Fruit fly (Drosophila melanogaster) whole organism, embryonic: ENCODE results near the gene bsk.

ENCODE experiments used
- B-H2 ChIP-seq: fragments of 200-800 bp; sonication (Bioruptor generic); optimal IDR thresholded peaks from 2 replicates; lab custom pipeline; 2018; ENCODE audit warnings: missing biosample characterization, mild to moderate bottlenecking, missing genetic modification characterization
- Bteb2 ChIP-seq: fragments of 200-800 bp; sonication (Bioruptor generic); optimal IDR thresholded peaks from 2 replicates; lab custom pipeline; 2016; ENCODE audit warnings: missing biosample characterization, missing genetic modification characterization
- CG10147 ChIP-seq: fragments of 200-800 bp; sonication (Bioruptor generic); optimal IDR thresholded peaks from 2 replicates; lab custom pipeline; 2019; ENCODE audit warnings: missing biosample characterization, mild to moderate bottlenecking, missing genetic modification characterization, moderate library complexity
- CG10366 ChIP-seq: fragments of 200-800 bp; sonication (Bioruptor generic); IDR thresholded peaks from 2 replicates; pipeline ENCODE4 v1.3.6; 2022; ENCODE audit warnings: missing biosample characterization, missing genetic modification characterization
- CG10431 ChIP-seq: fragments of 200-800 bp; sonication (Bioruptor generic); optimal IDR thresholded peaks from 3 replicates; lab custom pipeline; 2018; ENCODE audit warnings: missing biosample characterization, mild to moderate bottlenecking, missing genetic modification characterization
- CG11398 ChIP-seq: fragments of 200-800 bp; sonication (Bioruptor generic); optimal IDR thresholded peaks from 2 replicates; lab custom pipeline; 2016; ENCODE audit warnings: missing biosample characterization, missing genetic modification characterization
- CG11695 ChIP-seq: fragments of 200-800 bp; sonication (Bioruptor generic); IDR thresholded peaks from 3 replicates; pipeline ENCODE4 v1.3.6; 2022; ENCODE audit warnings: missing biosample characterization, missing genetic modification characterization
- CG12744 ChIP-seq: fragments of 200-800 bp; sonication (Bioruptor generic); optimal IDR thresholded peaks from 2 replicates; lab custom pipeline; 2016; ENCODE audit warnings: missing biosample characterization, missing genetic modification characterization
- CG13123 ChIP-seq: fragments of 200-800 bp; sonication (Bioruptor generic); optimal IDR thresholded peaks from 2 replicates; lab custom pipeline; 2016; ENCODE audit warnings: missing biosample characterization, missing genetic modification characterization
- CG14441 ChIP-seq: fragments of 200-800 bp; sonication (Bioruptor generic); IDR thresholded peaks from 2 replicates; pipeline ENCODE4 v1.3.6; 2022; ENCODE audit warnings: missing biosample characterization, missing genetic modification characterization
- CG2116 ChIP-seq: fragments of 200-800 bp; sonication (Bioruptor generic); optimal IDR thresholded peaks from 3 replicates; lab custom pipeline; 2018; ENCODE audit warnings: missing biosample characterization, mild to moderate bottlenecking, missing genetic modification characterization
- CG2889 ChIP-seq: fragments of 200-800 bp; sonication (Bioruptor generic); IDR thresholded peaks from 3 replicates; pipeline ENCODE4 v1.3.6; 2022; ENCODE audit warnings: missing biosample characterization, missing genetic modification characterization
- CG33213 ChIP-seq: fragments of 200-800 bp; sonication (Bioruptor generic); optimal IDR thresholded peaks from 3 replicates; lab custom pipeline; 2016; ENCODE audit warnings: missing biosample characterization, missing genetic modification characterization
- CG34224 ChIP-seq: fragments of 200-800 bp; sonication (Bioruptor generic); IDR thresholded peaks from 3 replicates; pipeline ENCODE4 v1.3.6; 2022; ENCODE audit warnings: missing biosample characterization, missing genetic modification characterization; ENCODE audit not compliant: partially characterized antibody
- CG42726 ChIP-seq: fragments of 200-800 bp; sonication (Bioruptor generic); IDR thresholded peaks from 2 replicates; pipeline ENCODE4 v1.3.6; 2022; ENCODE audit warnings: missing biosample characterization, missing genetic modification characterization; ENCODE audit not compliant: partially characterized antibody
- CG4730 ChIP-seq: fragments of 200-800 bp; sonication (Bioruptor generic); IDR thresholded peaks from 2 replicates; pipeline ENCODE4 v1.3.6; 2022; ENCODE audit warnings: missing biosample characterization, missing genetic modification characterization
- CG7786 ChIP-seq: fragments of 200-800 bp; sonication (Bioruptor generic); optimal IDR thresholded peaks from 2 replicates; lab custom pipeline; 2016; ENCODE audit warnings: missing biosample characterization, missing genetic modification characterization
- CG9817 ChIP-seq: fragments of 200-800 bp; sonication (Bioruptor generic); optimal IDR thresholded peaks from 2 replicates; lab custom pipeline; 2018; ENCODE audit warnings: missing biosample characterization, mild to moderate bottlenecking, missing genetic modification characterization, moderate library complexity
- Dbx ChIP-seq: fragments of 200-800 bp; sonication (Bioruptor generic); IDR thresholded peaks from 3 replicates; pipeline ENCODE4 v1.3.6; 2022; ENCODE audit warnings: missing biosample characterization, missing genetic modification characterization
- Dek ChIP-seq: fragments of 200-800 bp; sonication (Bioruptor generic); optimal IDR thresholded peaks from 3 replicates; lab custom pipeline; 2019; ENCODE audit warnings: missing biosample characterization, mild to moderate bottlenecking, missing genetic modification characterization, moderate library complexity
- Hr39 ChIP-seq: fragments of >200 bp; optimal IDR thresholded peaks from 2 replicates; lab custom pipeline; 2017
- Jarid2 ChIP-seq: fragments of 200-800 bp; sonication (Bioruptor generic); optimal IDR thresholded peaks from 3 replicates; lab custom pipeline; 2017; ENCODE audit warnings: mild to moderate bottlenecking, missing biosample characterization, missing genetic modification reagents, missing genetic modification characterization
- Oli ChIP-seq: fragments of 200-800 bp; sonication (Bioruptor generic); optimal IDR thresholded peaks from 2 replicates; lab custom pipeline; 2018; ENCODE audit warnings: missing biosample characterization, mild to moderate bottlenecking, missing genetic modification characterization, moderate library complexity
- Ptx1 ChIP-seq: fragments of 200-800 bp; sonication (Bioruptor generic); IDR thresholded peaks from 2 replicates; pipeline ENCODE4 v1.3.6; 2022; ENCODE audit warnings: missing biosample characterization, missing genetic modification characterization
- Ravus ChIP-seq: fragments of 200-800 bp; sonication (Bioruptor generic); IDR thresholded peaks from 2 replicates; pipeline ENCODE4 v1.3.6; 2022; ENCODE audit warnings: missing biosample characterization, missing genetic modification characterization
- Stat92E ChIP-seq, 3 experiments: fragments of >200 bp in 2 of 3; fragments of 200-800 bp in 1 of 3; sonication (Bioruptor generic) in 1 of 3; optimal IDR thresholded peaks; 2 replicates each; lab custom pipeline; 2017 to 2019; ENCODE audit warnings: missing biosample characterization in 3 of 3, missing genetic modification characterization in 3 of 3, mild to moderate bottlenecking in 1 of 3, moderate library complexity in 1 of 3
- ase ChIP-seq: fragments of 200-800 bp; sonication (Bioruptor generic); IDR thresholded peaks from 3 replicates; pipeline ENCODE4 v1.3.6; 2022; ENCODE audit warnings: missing biosample characterization, missing genetic modification characterization
- ash1 ChIP-seq: fragments of 200-800 bp; sonication (Bioruptor generic); optimal IDR thresholded peaks from 2 replicates; lab custom pipeline; 2018; ENCODE audit warnings: missing biosample characterization, mild to moderate bottlenecking, missing genetic modification characterization
- crc ChIP-seq: fragments of 200-800 bp; sonication (Bioruptor generic); optimal IDR thresholded peaks from 2 replicates; lab custom pipeline; 2016; ENCODE audit warnings: missing biosample characterization, missing genetic modification characterization
- crp ChIP-seq, 2 experiments: fragments of 200-800 bp; sonication (Bioruptor generic); optimal IDR thresholded peaks; 2 replicates in 1 of 2; 3 replicates in 1 of 2; lab custom pipeline; 2017; ENCODE audit warnings: missing biosample characterization in 2 of 2, missing genetic modification characterization in 2 of 2, mild to moderate bottlenecking in 1 of 2, moderate library complexity in 1 of 2
- dati ChIP-seq: fragments of 200-800 bp; sonication (Bioruptor generic); IDR thresholded peaks from 2 replicates; pipeline ENCODE4 v1.3.6; 2022; ENCODE audit warnings: missing biosample characterization, missing genetic modification characterization
- esg ChIP-seq: fragments of 200-800 bp; sonication (Bioruptor generic); conservative IDR thresholded peaks from 2 replicates; pipeline ENCODE4 v1.3.6; 2022; ENCODE audit warnings: missing biosample characterization, missing genetic modification characterization
- exex ChIP-seq: fragments of 200-800 bp; sonication (Bioruptor generic); optimal IDR thresholded peaks from 4 replicates; lab custom pipeline; 2018; ENCODE audit warnings: missing biosample characterization, mild to moderate bottlenecking, missing genetic modification characterization, moderate library complexity
- fu2 ChIP-seq: fragments of 200-800 bp; sonication (Bioruptor generic); optimal IDR thresholded peaks from 2 replicates; lab custom pipeline; 2016; ENCODE audit warnings: missing biosample characterization, missing genetic modification characterization
- gfzf ChIP-seq: fragments of 200-800 bp; sonication (Bioruptor generic); optimal IDR thresholded peaks from 2 replicates; lab custom pipeline; 2016; ENCODE audit warnings: missing biosample characterization, mild to moderate bottlenecking, missing genetic modification characterization, moderate library complexity
- hb ChIP-seq: fragments of 200-800 bp; sonication (Bioruptor generic); IDR thresholded peaks from 3 replicates; pipeline ENCODE4 v1.3.6; 2022; ENCODE audit warnings: missing biosample characterization, missing genetic modification characterization; ENCODE audit not compliant: partially characterized antibody
- inv ChIP-seq: fragments of 200-800 bp; sonication (Bioruptor generic); IDR thresholded peaks from 2 replicates; pipeline ENCODE4 v1.3.6; 2022; ENCODE audit warnings: missing biosample characterization, missing genetic modification characterization; ENCODE audit not compliant: partially characterized antibody
- klu ChIP-seq: fragments of 200-800 bp; sonication (Bioruptor generic); IDR thresholded peaks from 2 replicates; pipeline ENCODE4 v1.3.6; 2022; ENCODE audit warnings: missing biosample characterization, missing genetic modification characterization
- pfk ChIP-seq: fragments of 200-800 bp; sonication (Bioruptor generic); optimal IDR thresholded peaks from 2 replicates; lab custom pipeline; 2018; ENCODE audit warnings: missing biosample characterization, mild to moderate bottlenecking, missing genetic modification characterization, moderate library complexity
- salm ChIP-seq: fragments of 200-800 bp; sonication (Bioruptor generic); optimal IDR thresholded peaks from 2 replicates; lab custom pipeline; 2018; ENCODE audit warnings: missing biosample characterization, mild to moderate bottlenecking, missing genetic modification characterization
- shn ChIP-seq: fragments of 200-800 bp; sonication (Bioruptor generic); optimal IDR thresholded peaks from 3 replicates; lab custom pipeline; 2016; ENCODE audit warnings: missing biosample characterization, missing genetic modification characterization
- so ChIP-seq: fragments of 200-800 bp; sonication (Bioruptor generic); IDR thresholded peaks from 3 replicates; pipeline ENCODE4 v1.3.6; 2022; ENCODE audit warnings: missing biosample characterization, missing genetic modification characterization
- sr ChIP-seq: fragments of 200-800 bp; sonication (Bioruptor generic); IDR thresholded peaks from 3 replicates; pipeline ENCODE4 v1.3.6; 2022; ENCODE audit warnings: missing biosample characterization, missing genetic modification characterization
- ssp ChIP-seq: fragments of 200-800 bp; sonication (Bioruptor generic); IDR thresholded peaks from 2 replicates; pipeline ENCODE4 v1.3.6; 2022; ENCODE audit warnings: missing biosample characterization, missing genetic modification characterization
- stwl ChIP-seq: fragments of 200-800 bp; sonication (Bioruptor generic); optimal IDR thresholded peaks from 3 replicates; lab custom pipeline; 2018; ENCODE audit warnings: missing biosample characterization, mild to moderate bottlenecking, missing genetic modification characterization, moderate library complexity
- tap ChIP-seq: fragments of 200-800 bp; optimal IDR thresholded peaks from 3 replicates; lab custom pipeline; 2019; ENCODE audit warnings: missing biosample characterization, mild to moderate bottlenecking, missing genetic modification characterization, moderate library complexity
- tll ChIP-seq, 2 experiments: fragments of 200-800 bp in 1 of 2; fragments of >200 bp in 1 of 2; sonication (Bioruptor generic) in 1 of 2; optimal IDR thresholded peaks; 2 replicates each; lab custom pipeline; 2017 to 2019; ENCODE audit warnings: missing biosample characterization in 2 of 2, missing genetic modification characterization in 2 of 2, mild to moderate bottlenecking in 1 of 2, moderate library complexity in 1 of 2
- trem ChIP-seq: fragments of 200-800 bp; optimal IDR thresholded peaks from 3 replicates; lab custom pipeline; 2019; ENCODE audit warnings: missing biosample characterization, mild to moderate bottlenecking, missing genetic modification characterization, moderate library complexity
- zen ChIP-seq: fragments of 200-800 bp; sonication (Bioruptor generic); optimal IDR thresholded peaks from 3 replicates; lab custom pipeline; 2018; ENCODE audit warnings: missing biosample characterization, mild to moderate bottlenecking, missing genetic modification characterization, moderate library complexity

The bsk gene

DNA sequence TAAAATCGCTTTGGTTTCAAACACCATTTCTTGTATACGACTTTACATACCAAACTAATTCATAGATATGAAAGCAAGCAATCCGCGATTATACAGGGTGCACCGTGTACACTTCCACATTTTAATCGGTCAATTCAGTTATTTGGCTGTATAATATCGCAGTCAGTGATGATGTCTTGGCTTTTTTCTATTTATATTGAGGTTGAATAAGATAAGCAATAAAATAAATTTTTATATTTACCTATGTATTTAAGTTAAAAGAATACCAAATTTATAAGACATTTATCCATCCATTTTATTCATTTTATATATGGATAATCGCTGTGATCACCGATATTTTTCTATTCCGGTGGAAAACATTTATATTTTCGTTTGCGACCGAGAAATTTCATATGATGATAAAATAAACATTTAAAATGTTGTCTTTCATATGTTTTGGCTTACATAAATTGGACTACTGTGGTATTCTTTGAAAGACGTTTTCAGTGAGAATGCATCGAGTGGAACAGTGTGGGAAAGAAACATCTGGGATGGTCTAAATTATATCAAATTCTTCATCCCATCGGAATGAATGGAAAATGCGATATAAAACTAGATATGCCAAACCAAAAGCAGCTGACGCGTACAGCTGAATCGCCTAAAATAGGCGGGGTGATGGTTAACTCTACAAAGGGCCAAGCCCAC, 23.4 kb downstream of the bsk start, which contains the start of gene CG5708 (continued):
- no peak for TF ChIP-seq ash1 (GFP tag; lab: Kevin White, UChicago)
- TF ChIP-seq B-H2 (GFP tag; lab: Kevin White, UChicago) = peak; percentile 35
- no peak for TF ChIP-seq CG7786 (GFP tag; lab: Kevin White, UChicago)
- no peak for TF ChIP-seq tap (tag; lab: Kevin White, UChicago)
- no peak for TF ChIP-seq CG14441 (GFP tag; lab: Robert Waterston, UW)
- TF ChIP-seq Dek (tag; lab: Kevin White, UChicago) = no peak
- TF ChIP-seq CG4730 (GFP tag; lab: Robert Waterston, UW) = no peak
- TF ChIP-seq CG10431 (GFP tag; lab: Kevin White, UChicago) = no peak
- no peak for TF ChIP-seq CG10147 (GFP tag; lab: Kevin White, UChicago)
- TF ChIP-seq salm (tag; lab: Kevin White, UChicago) = no peak
- TF ChIP-seq CG2116 (GFP tag; lab: Kevin White, UChicago) = peak; percentile 23
- peak; percentile 86 for TF ChIP-seq pfk (GFP tag; lab: Kevin White, UChicago)
- peak; percentile 58; the same call in 1 of the 2 replicates for TF ChIP-seq CG10366 (GFP tag; lab: Robert Waterston, UW)
- no peak for TF ChIP-seq fu2
- no peak for TF ChIP-seq Ravus
- TF ChIP-seq crc (GFP tag; lab: Kevin White, UChicago) = no peak
- TF ChIP-seq stwl (tag; lab: Kevin White, UChicago) = peak; percentile 1
- TF ChIP-seq hb = no peak
- no peak for TF ChIP-seq esg
- TF ChIP-seq Bteb2 = no peak
- TF ChIP-seq Dbx (GFP tag; lab: Robert Waterston, UW) = no peak
- TF ChIP-seq Hr39 (lab: Kevin White, UChicago) = no peak
- TF ChIP-seq Oli = no peak
- TF ChIP-seq CG2889 = no peak
- no peak for TF ChIP-seq trem (tag; lab: Kevin White, UChicago)
- no peak for TF ChIP-seq so (GFP tag; lab: Robert Waterston, UW)
- no peak for TF ChIP-seq dati (GFP tag; lab: Robert Waterston, UW)
- TF ChIP-seq CG33213 = no peak
- TF ChIP-seq CG11695 (GFP tag; lab: Robert Waterston, UW) = no peak
- TF ChIP-seq ssp (GFP tag; lab: Robert Waterston, UW) = peak; percentile 87
- TF ChIP-seq sr (GFP tag; lab: Robert Waterston, UW) = no peak
- TF ChIP-seq CG42726 = peak; percentile 54; the same call in 1 of the 2 replicates
- peak; percentile 57; the same call in 1 of the 2 replicates for TF ChIP-seq inv
- no peak for TF ChIP-seq CG11398 (GFP tag; lab: Kevin White, UChicago)
- TF ChIP-seq CG9817 (tag; lab: Kevin White, UChicago) = no peak
- TF ChIP-seq shn = no peak
- no peak for TF ChIP-seq gfzf (GFP tag; lab: Kevin White, UChicago)
- TF ChIP-seq ase = no peak
- TF ChIP-seq klu (GFP tag; lab: Robert Waterston, UW) = no peak
- no peak for TF ChIP-seq CG12744 (GFP tag; lab: Kevin White, UChicago)
- TF ChIP-seq CG34224 (GFP tag; lab: Robert Waterston, UW) = peak; percentile 30; the same call in 2 of the 3 replicates
- TF ChIP-seq zen (tag; lab: Kevin White, UChicago) = no peak
- peak in 1 of 2 experiments; percentile 48 for TF ChIP-seq crp (GFP tag; optimal IDR thresholded peaks at IDR 0.05; lab: Kevin White, UChicago)
- TF ChIP-seq CG13123 (GFP tag; lab: Kevin White, UChicago) = no peak
- TF ChIP-seq Jarid2 (GFP tag; lab: Kevin White, UChicago) = no peak
- TF ChIP-seq tll (GFP tag; optimal IDR thresholded peaks at IDR 0.05; lab: Kevin White, UChicago) = no peak
- TF ChIP-seq Stat92E (GFP tag; optimal IDR thresholded peaks at IDR 0.05; lab: Kevin White, UChicago) = peak in 1 of 3 experiments; percentile 17
- no peak for TF ChIP-seq Ptx1 (GFP tag; lab: Robert Waterston, UW)
- peak; percentile 40 for TF ChIP-seq exex (tag; lab: Kevin White, UChicago)
